Fruit fly (Drosophila melanogaster) Kc167 (cell line): ENCODE results near the gene CG31221.

Source experiments
- h ChIP-seq: fragments of >200 bp; optimal IDR thresholded peaks from 3 replicates; lab custom pipeline; 2018; ENCODE audit warnings: missing external identifiers
- insv ChIP-seq: fragments of >200 bp; optimal IDR thresholded peaks from 3 replicates; lab custom pipeline; 2018; ENCODE audit warnings: missing external identifiers
- psq ChIP-seq: fragments of >200 bp; optimal IDR thresholded peaks from 2 replicates; lab custom pipeline; 2017; ENCODE audit warnings: missing external identifiers

DNA sequence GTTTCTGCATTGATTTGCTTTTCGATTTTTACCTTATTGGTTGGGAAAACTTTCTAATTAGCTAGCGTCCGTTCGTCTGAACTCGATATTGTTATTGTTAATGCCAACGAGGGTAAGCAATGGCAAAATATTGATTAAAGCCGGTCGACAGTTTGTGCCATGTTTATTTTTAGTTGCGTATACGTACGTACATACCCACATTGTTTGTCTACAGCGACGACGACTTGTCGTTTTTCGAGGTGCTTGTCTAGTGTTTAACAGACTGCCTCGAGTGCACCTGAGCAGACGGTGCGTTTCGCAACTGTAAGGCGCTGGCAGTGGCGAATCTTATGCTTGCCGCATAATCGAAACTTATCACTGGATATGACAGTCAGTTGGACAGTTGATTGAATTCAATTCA, 55.0 kb downstream of the CG31221 start:
- TF ChIP-seq psq (lab: Kevin White, UChicago) (no peak), insv (no peak), h (lab: Kevin White, UChicago) (no peak)
